Fruit fly (Drosophila melanogaster) whole organism: ENCODE measurements around the gene CG4004.

Experiments used
- CG8478 ChIP-seq: fragments of >200 bp; optimal IDR thresholded peaks from 2 replicates; lab custom pipeline; 2018; ENCODE audit warnings: inconsistent platforms
- Dll ChIP-seq: fragments of >200 bp; optimal IDR thresholded peaks from 2 replicates; lab custom pipeline; 2017
- EcR ChIP-seq, 2 experiments: fragments of >200 bp; optimal IDR thresholded peaks; 2 replicates each; lab custom pipeline; 2017; ENCODE audit warnings: missing biosample characterization in 2 of 2, missing genetic modification characterization in 2 of 2, missing genetic modification reagents in 2 of 2
- pan ChIP-seq: fragments of >200 bp; optimal IDR thresholded peaks from 2 replicates; lab custom pipeline; 2017
- psq ChIP-seq: fragments of >200 bp; optimal IDR thresholded peaks from 2 replicates; lab custom pipeline; 2017
- usp ChIP-seq: fragments of >200 bp; optimal IDR thresholded peaks from 2 replicates; lab custom pipeline; 2017; ENCODE audit warnings: missing biosample characterization, missing genetic modification characterization, mixed read lengths

CG4004 gene

DNA sequence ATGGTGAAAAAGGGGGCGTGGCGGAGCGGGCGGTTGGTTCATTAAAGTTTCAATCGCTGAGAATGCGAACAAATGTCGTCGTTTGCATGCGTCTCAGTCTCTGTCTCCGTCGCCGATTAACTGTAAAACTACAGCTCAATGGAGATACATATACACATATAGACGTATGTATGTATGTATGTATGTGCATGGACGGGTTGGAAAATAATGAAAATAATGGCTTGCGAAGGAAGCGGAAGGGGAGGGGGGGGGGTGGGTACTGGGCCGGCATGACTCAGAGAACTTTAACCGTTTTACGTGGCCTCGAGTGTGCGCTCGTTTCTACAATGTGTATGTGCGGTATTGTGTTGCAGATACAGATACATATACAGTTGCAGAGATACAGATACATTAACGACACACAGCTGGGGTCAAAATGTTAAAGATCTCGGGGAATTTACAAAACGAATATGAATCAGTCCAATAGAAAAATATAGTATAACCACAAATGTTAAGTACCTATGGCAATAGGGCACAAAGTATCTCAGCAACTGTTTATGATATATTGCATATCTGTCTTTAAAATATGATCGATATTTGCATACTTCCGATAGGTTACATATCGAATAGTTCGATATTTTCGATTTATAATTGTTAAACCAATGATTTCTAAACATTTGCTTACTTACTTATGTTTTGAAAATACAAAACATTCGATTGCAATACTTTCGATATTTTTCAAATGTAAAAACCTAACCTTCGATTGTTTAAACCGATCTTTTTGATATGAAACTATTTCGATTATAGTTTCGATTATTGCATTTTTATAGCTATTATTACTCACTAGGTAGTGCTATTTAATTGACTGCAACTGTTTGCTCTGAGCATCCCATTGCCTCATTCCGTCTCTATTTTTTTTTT is 19.5 kb upstream of the CG4004 start:
- no peak for TF ChIP-seq usp (GFP tag; lab: Kevin White, UChicago)
- TF ChIP-seq Dll = no peak
- no peak for TF ChIP-seq EcR (GFP tag; optimal IDR thresholded peaks at IDR 0.05; lab: Kevin White, UChicago)
- TF ChIP-seq pan = no peak
- no peak for TF ChIP-seq CG8478 (lab: Kevin White, UChicago)
- no peak for TF ChIP-seq psq (lab: Kevin White, UChicago)

DNA sequence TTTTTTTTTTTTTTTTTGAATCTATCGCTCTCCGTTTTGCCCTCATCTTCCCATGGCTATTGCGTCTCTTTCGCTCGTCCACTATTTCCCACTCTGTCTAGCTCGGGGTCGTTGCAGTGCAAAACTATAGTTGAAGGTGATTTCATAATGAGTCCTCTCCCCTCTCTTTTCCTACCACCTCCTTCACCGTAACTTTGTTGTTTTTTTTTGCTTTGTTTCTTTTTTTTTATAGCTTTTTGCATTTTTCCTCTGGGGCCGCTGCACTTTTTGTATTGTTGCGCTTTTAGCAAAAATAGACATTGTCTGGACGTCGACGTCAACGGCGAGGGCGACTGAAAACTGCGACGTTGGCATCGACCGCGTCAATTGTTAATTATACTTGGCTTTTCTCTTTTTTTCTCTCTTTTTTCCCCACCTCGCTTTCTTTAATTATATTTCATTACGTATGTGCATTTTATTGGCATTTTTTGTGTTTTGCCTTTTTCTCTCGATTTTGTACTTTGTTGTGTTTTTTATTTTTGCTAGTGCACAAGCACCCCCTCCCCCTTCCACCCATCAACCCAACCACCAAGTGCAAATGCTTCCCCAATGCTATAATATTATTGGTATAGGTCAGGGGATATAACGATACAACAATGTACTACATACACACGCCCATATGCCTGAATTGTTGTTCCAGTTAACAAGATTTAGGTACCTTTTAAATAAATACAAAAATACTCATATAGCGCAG is 18.7 kb upstream of the CG4004 start:
- TF ChIP-seq psq (lab: Kevin White, UChicago) (no peak), EcR (GFP tag; optimal IDR thresholded peaks at IDR 0.05; lab: Kevin White, UChicago) (peak in 1 of 2 experiments; percentile 91)

- TF ChIP-seq CG8478 (lab: Kevin White, UChicago) = no peak
- TF ChIP-seq pan = no peak
- TF ChIP-seq Dll = no peak
- TF ChIP-seq EcR (GFP tag; optimal IDR thresholded peaks at IDR 0.05; lab: Kevin White, UChicago) = no peak
- no peak for TF ChIP-seq usp (GFP tag; lab: Kevin White, UChicago)
- no peak for TF ChIP-seq psq (lab: Kevin White, UChicago)
Measured at dm6 chrX:12727642-12728228, 16.3 kb upstream of the CG4004 start.

- TF ChIP-seq Dll (no peak), EcR (GFP tag; optimal IDR thresholded peaks at IDR 0.05; lab: Kevin White, UChicago) (no peak), pan (no peak), CG8478 (lab: Kevin White, UChicago) (no peak), psq (lab: Kevin White, UChicago) (no peak), usp (GFP tag; lab: Kevin White, UChicago) (no peak)
Measured at dm6 chrX:12731077-12731476, 12.9 kb upstream of the CG4004 start.

DNA sequence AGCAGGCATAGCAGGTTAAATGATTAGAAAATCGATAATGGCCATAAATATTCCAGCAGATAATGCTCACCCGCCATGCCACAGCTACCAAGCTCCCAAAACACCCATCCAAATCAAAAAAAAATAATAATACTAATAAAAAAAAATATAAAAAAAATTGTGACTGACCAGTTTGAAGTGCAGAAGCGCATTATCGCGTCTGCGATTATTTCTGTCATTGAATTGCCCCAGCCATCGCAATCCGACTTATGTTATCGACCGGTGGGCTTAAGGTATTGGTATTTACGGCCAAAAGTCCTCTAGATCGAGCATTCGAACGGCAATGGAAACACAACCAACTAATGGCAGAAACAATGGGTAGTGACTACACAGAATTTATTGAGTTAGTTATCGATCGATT is 11.5 kb upstream of the CG4004 start:
- TF ChIP-seq EcR (GFP tag; optimal IDR thresholded peaks at IDR 0.05; lab: Kevin White, UChicago) = no peak
- no peak for TF ChIP-seq Dll
- no peak for TF ChIP-seq usp (GFP tag; lab: Kevin White, UChicago)

- no peak for TF ChIP-seq usp (GFP tag; lab: Kevin White, UChicago)
- TF ChIP-seq psq (lab: Kevin White, UChicago) = no peak
- no peak for TF ChIP-seq pan
- no peak for TF ChIP-seq CG8478 (lab: Kevin White, UChicago)
- TF ChIP-seq Dll = no peak
- no peak for TF ChIP-seq EcR (GFP tag; optimal IDR thresholded peaks at IDR 0.05; lab: Kevin White, UChicago)
Measured at dm6 chrX:12733770-12734189, 10.2 kb upstream of the CG4004 start.

dm6 chrX:12734354-12734709 is 9.7 kb upstream of the CG4004 start:
- TF ChIP-seq usp (GFP tag; lab: Kevin White, UChicago) (no peak), Dll (no peak), EcR (GFP tag; optimal IDR thresholded peaks at IDR 0.05; lab: Kevin White, UChicago) (no peak), CG8478 (lab: Kevin White, UChicago) (no peak), psq (lab: Kevin White, UChicago) (no peak), pan (no peak)

dm6 chrX:12734710-12735462 is 9.1 kb upstream of the CG4004 start:
- TF ChIP-seq EcR (GFP tag; optimal IDR thresholded peaks at IDR 0.05; lab: Kevin White, UChicago) = peak in 1 of 2 experiments; percentile 19
- no peak for TF ChIP-seq pan
- TF ChIP-seq Dll = no peak
- TF ChIP-seq psq (lab: Kevin White, UChicago) = no peak

- TF ChIP-seq CG8478 (lab: Kevin White, UChicago) (peak; percentile 35), Dll (no peak)
Measured at dm6 chrX:12735478-12736428, 8.3 kb upstream of the CG4004 start.

DNA sequence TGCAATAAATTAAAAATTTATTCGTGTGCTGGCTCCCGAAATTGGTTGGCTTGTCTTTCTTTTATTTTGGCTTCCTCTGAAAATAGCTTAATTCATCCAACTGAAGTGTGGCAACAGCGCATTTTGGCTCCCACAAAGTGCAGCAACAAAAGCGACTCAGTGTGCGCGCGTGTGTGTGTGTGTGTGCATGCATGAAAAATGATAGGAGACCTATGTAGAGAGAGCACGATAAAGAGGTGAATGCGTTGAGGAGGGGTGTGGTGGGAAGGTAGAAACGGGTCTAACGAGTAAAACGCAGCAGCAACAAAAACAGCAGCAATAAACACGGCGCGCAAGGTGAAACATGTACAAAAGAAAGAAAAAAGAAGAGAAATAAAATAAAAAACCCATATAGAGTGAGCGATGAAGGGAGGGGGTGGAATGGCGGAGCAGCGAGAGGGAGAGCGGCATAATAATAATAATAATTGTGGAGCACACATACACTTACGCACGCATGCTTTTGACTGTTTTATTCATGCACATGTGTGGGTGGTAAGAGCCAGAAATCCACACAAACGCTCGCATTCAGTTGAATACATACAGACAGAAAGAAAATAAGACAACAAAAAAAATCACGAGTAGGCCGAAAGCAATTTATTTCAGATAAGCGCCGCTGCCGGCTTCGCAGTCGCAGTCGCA is 6.8 kb upstream of the CG4004 start:
- TF ChIP-seq psq (lab: Kevin White, UChicago) (no peak), CG8478 (lab: Kevin White, UChicago) (peak; percentile 8)
